Worm (Caenorhabditis elegans) whole organism, young adult: Measurements from ENCODE around the gene M153.3.

Experiments
- B0035.1 ChIP-seq: sonication (generic microtip); optimal IDR thresholded peaks from 2 replicates; lab custom pipeline; 2016; ENCODE audit warnings: missing genetic modification characterization, mild to moderate bottlenecking, missing compliant biosample characterization, missing genotype, missing genetic modification reagents
- B0336.3 ChIP-seq: fragments of 200-800 bp; sonication (Bioruptor generic); IDR thresholded peaks from 2 replicates; pipeline ENCODE4 v1.3.6; 2022; ENCODE audit warnings: missing genetic modification characterization, missing compliant biosample characterization
- F22D6.2 ChIP-seq: sonication (generic microtip); optimal IDR thresholded peaks from 2 replicates; lab custom pipeline; 2016; ENCODE audit warnings: mild to moderate bottlenecking, missing genetic modification characterization, missing compliant biosample characterization
- ZK185.1 ChIP-seq: sonication (generic microtip); optimal IDR thresholded peaks from 2 replicates; lab custom pipeline; 2016; ENCODE audit warnings: mild to moderate bottlenecking, missing genetic modification characterization, missing compliant biosample characterization; ENCODE audit not compliant: poor library complexity, severe bottlenecking
- akir-1 ChIP-seq: fragments of 200-800 bp; sonication (Bioruptor generic); optimal IDR thresholded peaks from 2 replicates; lab custom pipeline; 2018; ENCODE audit warnings: mild to moderate bottlenecking, missing genetic modification characterization, moderate library complexity, missing compliant biosample characterization
- ama-1 ChIP-seq, 3 experiments: fragments of 150-350 bp in 1 of 3; sonication (generic microtip) in 2 of 3; optimal IDR thresholded peaks; 2 replicates each; lab custom pipeline; 2014 to 2018; ENCODE audit warnings: missing biosample characterization in 2 of 3, missing genetic modification characterization in 2 of 3, missing genetic modification reagents in 2 of 3
- aptf-3 ChIP-seq: fragments of 200-800 bp; sonication (Bioruptor generic); IDR thresholded peaks from 2 replicates; pipeline ENCODE4 v1.3.6; 2022; ENCODE audit warnings: missing genetic modification characterization, missing compliant biosample characterization
- attf-3 ChIP-seq: fragments of 200-800 bp; sonication (Bioruptor generic); conservative IDR thresholded peaks from 2 replicates; pipeline ENCODE4 v1.3.6; 2022; ENCODE audit warnings: missing genetic modification reagents, missing genetic modification characterization, missing compliant biosample characterization
- ccch-3 ChIP-seq: fragments of 200-800 bp; sonication (Bioruptor generic); optimal IDR thresholded peaks from 2 replicates; lab custom pipeline; 2018; ENCODE audit warnings: mild to moderate bottlenecking, missing genetic modification characterization, missing compliant biosample characterization
- cebp-1 ChIP-seq, 2 experiments: fragments of 200-800 bp in 1 of 2; sonication (Bioruptor generic) in 1 of 2; sonication (generic microtip) in 1 of 2; IDR thresholded peaks in 1 of 2; optimal IDR thresholded peaks in 1 of 2; 2 replicates each; pipeline versions ENCODE4 v1.3.6 to Lab custom; 2017 to 2022; ENCODE audit warnings: missing compliant biosample characterization in 2 of 2, missing genetic modification characterization in 2 of 2, mild to moderate bottlenecking in 1 of 2, missing genetic modification reagents in 1 of 2, moderate library complexity in 1 of 2
- ceh-27 ChIP-seq: fragments of 200-800 bp; sonication (Bioruptor generic); optimal IDR thresholded peaks from 2 replicates; lab custom pipeline; 2018; ENCODE audit warnings: mild to moderate bottlenecking, missing genetic modification characterization, moderate library complexity, missing compliant biosample characterization
- ceh-40 ChIP-seq: fragments of 200-800 bp; sonication (Bioruptor generic); IDR thresholded peaks from 2 replicates; pipeline ENCODE4 v1.3.6; 2022; ENCODE audit warnings: missing genetic modification characterization, missing compliant biosample characterization
- dpff-1 ChIP-seq: sonication (generic microtip); optimal IDR thresholded peaks from 2 replicates; lab custom pipeline; 2017; ENCODE audit warnings: mild to moderate bottlenecking, missing genetic modification characterization, missing compliant biosample characterization
- egrh-3 ChIP-seq: fragments of 200-800 bp; sonication (Bioruptor generic); IDR thresholded peaks from 2 replicates; pipeline ENCODE4 v1.3.6; 2022; ENCODE audit warnings: missing genetic modification reagents, missing genetic modification characterization, missing compliant biosample characterization
- hlh-26 ChIP-seq: fragments of 200-800 bp; sonication (Bioruptor generic); conservative IDR thresholded peaks from 2 replicates; pipeline ENCODE4 v1.3.6; 2022; ENCODE audit warnings: missing genetic modification reagents, missing genetic modification characterization, missing compliant biosample characterization
- hsf-1 ChIP-seq: fragments of 200-800 bp; sonication (Bioruptor generic); IDR thresholded peaks from 2 replicates; pipeline ENCODE4 v1.3.6; 2022; ENCODE audit warnings: missing genetic modification reagents, missing genetic modification characterization, missing compliant biosample characterization
- lin-40 ChIP-seq: sonication (generic microtip); optimal IDR thresholded peaks from 2 replicates; lab custom pipeline; 2016; ENCODE audit warnings: missing genetic modification characterization, mild to moderate bottlenecking, missing compliant biosample characterization, missing genotype, missing genetic modification reagents
- madf-6 ChIP-seq: fragments of 200-800 bp; sonication (Bioruptor generic); IDR thresholded peaks from 2 replicates; pipeline ENCODE4 v1.3.6; 2022; ENCODE audit warnings: missing genetic modification reagents, missing genetic modification characterization, missing compliant biosample characterization
- nhr-80 ChIP-seq: sonication (generic microtip); optimal IDR thresholded peaks from 2 replicates; lab custom pipeline; 2016; ENCODE audit warnings: missing genetic modification characterization, missing compliant biosample characterization
- nhr-90 ChIP-seq: sonication (generic microtip); optimal IDR thresholded peaks from 2 replicates; lab custom pipeline; 2016; ENCODE audit warnings: missing genotype, mild to moderate bottlenecking, missing genetic modification characterization, missing compliant biosample characterization
- sea-2 ChIP-seq: fragments of 200-800 bp; sonication (Bioruptor generic); IDR thresholded peaks from 2 replicates; pipeline ENCODE4 v1.3.6; 2022; ENCODE audit warnings: missing genetic modification characterization, missing compliant biosample characterization
- zfh-2 ChIP-seq: fragments of 200-800 bp; sonication (Bioruptor generic); conservative IDR thresholded peaks from 2 replicates; pipeline ENCODE4 v1.3.6; 2022; ENCODE audit warnings: missing genetic modification reagents, missing genetic modification characterization, missing compliant biosample characterization
- ztf-18 ChIP-seq: sonication (generic microtip); optimal IDR thresholded peaks from 2 replicates; lab custom pipeline; 2016; ENCODE audit warnings: missing genotype, mild to moderate bottlenecking, missing genetic modification characterization, missing compliant biosample characterization
- ztf-22 ChIP-seq: fragments of 200-800 bp; sonication (Bioruptor generic); optimal IDR thresholded peaks from 2 replicates; lab custom pipeline; 2018; ENCODE audit warnings: mild to moderate bottlenecking, missing genetic modification characterization, moderate library complexity, missing compliant biosample characterization
- ztf-25 ChIP-seq: fragments of 200-800 bp; sonication (Bioruptor generic); IDR thresholded peaks from 2 replicates; pipeline ENCODE4 v1.3.6; 2022; ENCODE audit warnings: missing genetic modification reagents, missing genetic modification characterization, missing compliant biosample characterization

M153.3 gene

ce11 chrX:12173989-12174388 is 31.3 kb downstream of the M153.3 start:
- TF ChIP-seq ccch-3 (GFP tag; lab: Kevin White, UChicago): no peak
- TF ChIP-seq madf-6: no peak
- TF ChIP-seq ceh-40 (GFP tag; lab: Robert Waterston, UW): no peak
- TF ChIP-seq nhr-80 (tag; lab: Kevin White, UChicago): peak; percentile 32

ce11 chrX:12174686-12175404 is 32.2 kb downstream of the M153.3 start:
- TF ChIP-seq attf-3 (GFP tag; lab: Robert Waterston, UW): no peak
- TF ChIP-seq nhr-80 (tag; lab: Kevin White, UChicago): peak; percentile 60
- no peak for TF ChIP-seq B0336.3 (GFP tag; lab: Robert Waterston, UW)

ce11 chrX:12175667-12176278 is 33.1 kb downstream of the M153.3 start:
- TF ChIP-seq aptf-3 (GFP tag; lab: Robert Waterston, UW) (no peak), dpff-1 (tag; lab: Kevin White, UChicago) (no peak), cebp-1 (GFP tag; IDR thresholded peaks at IDR 0.05; lab: Robert Waterston, UW) (no peak), cebp-1 (tag; optimal IDR thresholded peaks at IDR 0.05; lab: Kevin White, UChicago) (peak; percentile 23), sea-2 (GFP tag; lab: Robert Waterston, UW) (no peak), ztf-25 (peak; percentile 32; the same call in 1 of the 2 replicates)

- TF ChIP-seq ztf-18 (tag; lab: Kevin White, UChicago) (no peak), ZK185.1 (tag; lab: Kevin White, UChicago) (peak; percentile 6), akir-1 (no peak), hlh-26 (GFP tag; lab: Robert Waterston, UW) (no peak), nhr-90 (no peak), lin-40 (tag; lab: Kevin White, UChicago) (peak; percentile 20), hsf-1 (GFP tag; lab: Robert Waterston, UW) (no peak)
Observed at ce11 chrX:12176394-12176793, 33.7 kb downstream of the M153.3 start.

- TF ChIP-seq ztf-22: no peak
- TF ChIP-seq F22D6.2 (tag; lab: Kevin White, UChicago): no peak
- TF ChIP-seq cebp-1 (GFP tag; IDR thresholded peaks at IDR 0.05; lab: Robert Waterston, UW): no peak
- TF ChIP-seq cebp-1 (tag; optimal IDR thresholded peaks at IDR 0.05; lab: Kevin White, UChicago): peak; percentile 12
- peak; percentile 58; the same call in 1 of the 2 replicates for TF ChIP-seq egrh-3 (GFP tag; lab: Robert Waterston, UW)
- TF ChIP-seq zfh-2: peak; percentile 62
- no peak for TF ChIP-seq ztf-25
- no peak for TF ChIP-seq B0035.1
- peak; percentile 32 for TF ChIP-seq ceh-27 (GFP tag; lab: Kevin White, UChicago)
Observed at ce11 chrX:12176873-12177293, 34.2 kb downstream of the M153.3 start.

- TF ChIP-seq lin-40 (tag; lab: Kevin White, UChicago) (peak; percentile 6), ama-1 (optimal IDR thresholded peaks at IDR 0.05; lab: Kevin White, UChicago) (no peak), ama-1 (GFP tag; optimal IDR thresholded peaks at IDR 0.05; lab: Kevin White, UChicago) (no peak)
Observed at ce11 chrX:12177521-12177920, 34.9 kb downstream of the M153.3 start.
